Fruit fly (Drosophila melanogaster) whole organism, embryonic: ENCODE measurements around the gene Vti1a.

Experiments used
- CG33213 ChIP-seq: fragments of 200-800 bp; sonication (Bioruptor generic); optimal IDR thresholded peaks from 3 replicates; lab custom pipeline; 2016; ENCODE audit warnings: missing biosample characterization, missing genetic modification characterization
- NC2α ChIP-seq: fragments of 200-800 bp; sonication (Bioruptor generic); optimal IDR thresholded peaks from 2 replicates; lab custom pipeline; 2016; ENCODE audit warnings: missing biosample characterization, missing genetic modification characterization
- abd-A ChIP-seq: fragments of 200-800 bp; sonication (Bioruptor generic); optimal IDR thresholded peaks from 3 replicates; lab custom pipeline; 2019; ENCODE audit warnings: missing biosample characterization, mild to moderate bottlenecking, missing genetic modification characterization, moderate library complexity
- chn ChIP-seq: fragments of 200-800 bp; sonication (Bioruptor generic); optimal IDR thresholded peaks from 2 replicates; lab custom pipeline; 2016; ENCODE audit warnings: missing biosample characterization, missing genetic modification characterization
- lab ChIP-seq: fragments of 200-800 bp; sonication (Bioruptor generic); optimal IDR thresholded peaks from 3 replicates; lab custom pipeline; 2017; ENCODE audit warnings: missing biosample characterization, missing genetic modification characterization, mild to moderate bottlenecking, moderate library complexity, missing genetic modification reagents
- lola ChIP-seq, 3 experiments: fragments of >200 bp in 2 of 3; fragments of 200-800 bp in 1 of 3; sonication (Bioruptor generic) in 1 of 3; optimal IDR thresholded peaks; 2 replicates each; lab custom pipeline; 2017 to 2019; ENCODE audit warnings: missing biosample characterization in 3 of 3, missing genetic modification characterization in 3 of 3, mild to moderate bottlenecking in 1 of 3, moderate library complexity in 1 of 3
- oc ChIP-seq: fragments of 200-800 bp; sonication (Bioruptor generic); optimal IDR thresholded peaks from 2 replicates; lab custom pipeline; 2018; ENCODE audit warnings: missing biosample characterization, mild to moderate bottlenecking, missing genetic modification characterization, moderate library complexity
- pros ChIP-seq: fragments of 200-800 bp; sonication (Bioruptor generic); optimal IDR thresholded peaks from 3 replicates; lab custom pipeline; 2019; ENCODE audit warnings: missing biosample characterization, mild to moderate bottlenecking, missing genetic modification characterization, moderate library complexity

dm6 chr3L:709882-710281 is 17.2 kb upstream of the Vti1a start:
- TF ChIP-seq pros (no peak), CG33213 (GFP tag; lab: Kevin White, UChicago) (no peak), abd-A (tag; lab: Kevin White, UChicago) (no peak), NC2α (no peak), lab (GFP tag; lab: Kevin White, UChicago) (no peak), lola (GFP tag; optimal IDR thresholded peaks at IDR 0.05; lab: Kevin White, UChicago) (no peak), oc (tag; lab: Kevin White, UChicago) (no peak), chn (no peak)
